Fruit fly (Drosophila melanogaster): ENCODE measurements around the gene ppk10.

ppk10 gene

DNA sequence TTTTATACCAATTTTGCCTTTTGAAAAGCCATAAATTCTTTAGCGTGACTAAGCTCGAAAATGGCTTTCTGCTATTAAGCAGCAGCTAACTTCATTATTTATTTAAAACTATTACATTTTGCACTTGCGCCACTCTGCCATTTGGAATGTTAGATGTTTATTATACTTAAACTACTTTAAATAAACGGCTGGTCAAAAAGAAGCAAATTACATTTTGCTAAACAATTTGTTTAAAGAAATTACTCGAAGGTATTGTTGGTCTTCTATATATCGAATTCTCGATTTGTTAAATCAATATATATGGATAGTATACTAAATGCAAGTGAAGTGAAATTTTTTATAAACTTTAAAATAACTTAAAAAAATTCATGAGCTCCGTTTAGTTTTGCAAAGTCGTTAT, at the start of gene ppk10:
TSS of gene ppk10 (minus strand) at position 101 of the 400 bp plus-strand sequence.
- TF ChIP-seq CG8478 (optimal IDR thresholded peaks at IDR 0.05) (no peak), CTCF (optimal IDR thresholded peaks at IDR 0.05) (no peak)

DNA sequence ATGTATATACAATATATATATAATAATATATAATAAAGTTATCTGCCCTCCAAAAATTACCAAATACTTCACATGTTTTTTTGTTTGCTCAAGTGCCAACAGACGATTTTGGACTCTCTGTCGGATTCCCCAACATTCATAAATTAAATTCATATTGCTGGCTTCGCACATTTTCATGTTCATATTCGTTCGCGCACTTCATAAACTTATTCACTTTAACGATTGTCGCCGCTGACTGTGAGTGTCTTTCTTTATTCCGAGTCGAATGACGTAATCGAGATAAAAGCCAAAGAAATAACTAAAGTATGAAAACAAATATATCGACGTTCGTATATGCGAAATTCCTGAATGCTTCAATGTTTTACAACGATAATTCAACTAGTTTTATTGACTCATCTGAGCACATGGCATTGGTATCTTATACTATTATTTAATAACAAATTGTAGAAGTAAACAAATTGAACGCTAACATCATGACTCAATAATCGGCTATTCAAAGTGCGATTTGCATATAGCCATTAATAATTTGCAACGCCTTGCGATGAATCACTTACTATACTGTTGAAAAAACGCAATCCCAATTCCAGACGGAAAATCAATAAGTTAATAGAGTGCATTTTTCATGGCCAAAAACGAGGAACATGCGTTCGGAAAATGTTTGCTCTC, 48.2 kb upstream of the ppk10 start:
- TF ChIP-seq CG8478 (optimal IDR thresholded peaks at IDR 0.05) (no peak), CTCF (optimal IDR thresholded peaks at IDR 0.05) (no peak)

DNA sequence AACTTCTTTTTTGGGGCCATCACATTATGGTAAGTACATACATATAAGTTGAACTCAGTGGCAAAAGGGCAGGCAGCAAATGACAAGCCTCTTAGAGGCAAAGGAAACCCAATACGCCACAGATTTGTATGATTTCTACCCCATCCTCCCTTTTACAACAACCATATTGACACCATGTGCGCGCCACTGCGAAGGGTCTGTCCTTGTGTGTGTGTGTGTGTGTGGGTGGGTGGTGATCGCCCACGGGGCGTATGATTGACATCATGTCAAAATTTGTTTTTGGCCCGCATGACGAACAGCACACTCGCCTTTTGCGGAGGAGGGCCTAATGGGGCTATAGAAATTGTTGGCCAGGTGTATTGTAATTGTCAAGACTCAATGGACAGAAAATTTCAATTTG, 47.4 kb upstream of the ppk10 start:
- TF ChIP-seq CG8478 (optimal IDR thresholded peaks at IDR 0.05) (no peak), CTCF (optimal IDR thresholded peaks at IDR 0.05) (no peak)

DNA sequence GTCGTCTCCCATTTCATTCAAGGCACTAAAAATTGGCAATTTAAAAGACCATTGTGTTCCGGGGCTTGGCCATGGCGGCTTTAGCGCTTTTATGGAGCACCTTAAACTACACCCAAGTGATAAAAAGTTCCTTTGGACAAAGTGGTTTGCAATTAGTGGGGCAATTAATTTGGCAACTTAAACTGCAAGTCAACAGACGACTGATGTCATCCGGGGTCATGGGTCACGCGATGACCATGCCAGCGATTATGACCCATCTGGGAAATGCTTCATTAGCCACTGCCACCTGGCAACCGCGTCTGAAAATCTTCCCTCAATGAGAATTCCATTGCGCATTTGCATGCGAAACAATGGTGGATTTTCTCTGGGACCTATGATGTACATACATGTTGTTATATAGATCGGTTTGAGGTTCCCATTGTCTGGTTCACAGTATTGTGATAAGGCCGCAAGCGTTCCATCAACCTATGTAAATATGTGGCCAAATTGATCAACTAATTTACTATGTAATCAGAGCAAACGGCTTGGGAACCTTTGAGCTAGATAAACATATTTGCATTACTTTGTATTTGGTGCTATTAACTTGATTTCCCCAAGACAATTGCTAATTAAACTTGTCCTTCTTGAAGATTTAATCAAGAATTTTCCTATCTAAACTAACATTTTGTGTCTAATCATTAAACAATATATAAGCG, 45.1 kb upstream of the ppk10 start:
- TF ChIP-seq CG8478 (optimal IDR thresholded peaks at IDR 0.05) (no peak), CTCF (optimal IDR thresholded peaks at IDR 0.05) (no peak)

DNA sequence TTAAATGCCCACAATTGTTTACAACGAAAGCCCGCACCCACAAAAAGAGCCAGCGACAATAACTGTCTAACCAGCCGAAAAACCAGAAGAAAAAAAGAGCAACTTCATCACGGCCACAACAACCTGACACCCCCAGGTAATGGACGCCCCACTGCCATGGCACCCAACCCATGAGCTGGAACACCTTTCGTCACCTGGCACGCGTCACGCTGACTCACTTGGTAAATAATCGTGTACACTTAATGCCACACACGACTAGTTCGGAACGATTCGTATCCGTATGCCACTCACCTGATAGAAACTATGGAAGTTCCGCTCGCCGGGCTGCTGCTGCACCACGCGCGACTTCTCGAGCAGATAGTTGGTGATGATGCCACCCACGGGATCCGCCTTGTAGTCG, 44.1 kb upstream of the ppk10 start:
- TF ChIP-seq CTCF (optimal IDR thresholded peaks at IDR 0.05) (no peak), CG8478 (optimal IDR thresholded peaks at IDR 0.05) (no peak)

DNA sequence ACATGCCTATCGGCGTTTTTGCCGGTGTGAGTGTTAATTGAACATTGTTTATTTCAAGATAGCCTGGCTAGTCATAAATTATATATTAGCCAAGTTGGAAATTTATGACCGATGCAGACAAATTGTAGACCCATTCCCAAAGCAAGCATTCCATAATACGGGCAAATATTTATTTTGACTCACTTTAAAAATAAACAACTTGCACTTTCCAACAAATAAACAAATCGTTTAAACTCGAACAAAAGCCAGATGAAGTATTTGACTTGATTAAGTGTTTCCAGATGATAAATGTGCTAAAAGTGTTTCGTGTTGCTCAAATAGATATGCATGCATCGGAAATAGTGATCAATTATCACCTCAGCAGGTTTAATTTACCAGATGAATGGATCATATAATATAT, 43.3 kb upstream of the ppk10 start:
- TF ChIP-seq CG8478 (optimal IDR thresholded peaks at IDR 0.05) = no peak

DNA sequence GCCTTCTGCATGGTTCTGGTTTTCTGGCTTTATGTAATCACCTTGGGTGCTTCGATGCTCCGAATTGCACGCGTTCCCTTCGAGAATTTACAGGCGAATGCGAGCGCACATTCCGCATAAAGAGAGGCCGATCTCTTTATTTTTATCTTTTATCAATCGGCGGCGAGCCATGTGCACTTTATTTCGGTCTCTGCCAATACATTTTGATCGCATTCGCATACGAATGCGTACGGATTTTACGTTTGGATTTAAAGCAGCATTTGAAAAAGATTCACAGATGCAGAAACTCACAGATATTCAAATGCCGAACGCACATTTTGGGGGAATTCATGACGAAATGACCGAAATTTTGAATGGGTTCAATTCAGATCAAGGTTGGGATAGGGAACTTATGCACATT, 39.2 kb upstream of the ppk10 start, which contains the start of gene CG13144:
TSS of gene CG13144 (minus strand) at position 101 of the 400 bp plus-strand sequence.
- TF ChIP-seq CTCF (optimal IDR thresholded peaks at IDR 0.05) (no peak), CG8478 (optimal IDR thresholded peaks at IDR 0.05) (no peak)

DNA sequence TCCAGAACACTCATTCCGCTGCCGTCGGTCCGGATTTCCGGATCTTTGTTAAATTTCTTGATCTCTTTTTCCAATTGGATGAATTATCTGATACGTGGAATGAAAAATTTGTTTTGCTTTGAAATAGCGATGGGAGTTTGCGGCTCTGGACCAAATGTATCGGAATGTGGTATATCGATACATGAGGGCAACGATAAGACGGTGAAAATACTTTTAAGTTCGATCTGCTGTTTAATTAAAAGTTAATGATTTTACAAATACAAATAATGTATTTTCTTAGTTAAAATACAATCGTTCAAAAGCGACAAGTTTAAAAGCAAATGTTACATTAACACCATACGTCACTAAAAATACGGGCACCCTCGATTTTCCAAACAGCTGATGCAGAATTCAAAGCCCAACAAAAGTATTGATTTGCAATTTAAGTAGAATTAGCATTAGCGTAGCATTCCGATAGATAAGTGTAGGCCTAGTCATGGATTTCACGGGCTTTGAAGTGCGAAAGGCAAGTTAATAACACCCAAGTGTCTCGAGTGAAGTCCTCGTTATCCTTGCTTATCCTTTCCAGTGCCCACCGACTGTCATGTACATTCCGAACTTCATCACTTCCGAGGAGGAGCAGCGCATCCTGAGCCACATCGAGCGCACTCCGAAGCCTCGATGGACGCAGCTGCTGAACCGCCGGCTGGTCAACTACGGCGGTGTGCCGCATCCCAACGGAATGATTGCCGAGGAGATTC, 36.5 kb upstream of the ppk10 start, which contains the start of the genes Cog4 and CG6144:
TSS of gene Cog4 (minus strand) at position 139 of the 740 bp plus-strand sequence.
TSS of gene CG6144 (plus strand) at position 211 of the 740 bp plus-strand sequence.
- TF ChIP-seq CTCF (optimal IDR thresholded peaks at IDR 0.05) (no peak), CG8478 (optimal IDR thresholded peaks at IDR 0.05) (no peak)

DNA sequence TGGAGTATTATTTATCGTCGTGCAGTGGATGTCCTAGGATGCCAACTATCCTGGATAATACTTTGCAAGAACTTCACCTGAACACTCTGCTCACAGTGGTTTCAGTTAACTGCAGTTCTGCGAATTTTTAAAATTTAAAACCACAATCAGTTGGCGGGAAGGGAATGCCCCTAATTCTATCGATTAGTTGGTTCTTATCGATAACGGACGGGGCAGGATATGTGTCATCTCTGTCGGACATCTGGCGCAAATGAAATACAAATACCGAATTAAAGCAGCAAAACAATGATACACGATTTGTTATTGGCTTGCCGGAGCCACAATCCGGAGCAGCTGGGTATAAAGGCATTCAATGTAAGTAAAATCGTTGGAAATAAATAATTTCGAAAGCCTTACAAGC, 30.9 kb upstream of the ppk10 start, which contains the start of gene Grip75:
TSS of gene Grip75 (plus strand) at position 223 of the 400 bp plus-strand sequence.
- TF ChIP-seq CTCF (optimal IDR thresholded peaks at IDR 0.05) (no peak), CG8478 (optimal IDR thresholded peaks at IDR 0.05) (no peak)

DNA sequence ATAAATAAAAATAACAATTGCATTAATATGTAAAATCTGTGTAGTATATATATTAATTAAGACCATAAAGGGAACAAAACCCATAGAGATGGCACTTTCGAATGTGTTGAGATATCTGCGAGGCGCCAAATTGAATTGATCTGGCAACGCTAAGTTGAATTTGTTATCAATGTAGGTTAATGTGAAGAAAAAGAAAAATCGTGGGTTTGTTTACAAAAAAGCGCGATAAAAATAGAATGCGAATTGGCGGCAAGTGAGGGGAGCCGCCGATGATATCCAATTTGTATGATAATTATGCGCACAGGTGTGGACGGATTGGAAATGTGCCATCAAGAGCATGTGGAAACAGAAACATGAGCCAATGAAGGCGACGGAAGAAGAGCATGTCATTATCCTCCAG, 27.7 kb upstream of the ppk10 start:
- TF ChIP-seq CG8478 (optimal IDR thresholded peaks at IDR 0.05) (no peak), CTCF (optimal IDR thresholded peaks at IDR 0.05) (no peak)

DNA sequence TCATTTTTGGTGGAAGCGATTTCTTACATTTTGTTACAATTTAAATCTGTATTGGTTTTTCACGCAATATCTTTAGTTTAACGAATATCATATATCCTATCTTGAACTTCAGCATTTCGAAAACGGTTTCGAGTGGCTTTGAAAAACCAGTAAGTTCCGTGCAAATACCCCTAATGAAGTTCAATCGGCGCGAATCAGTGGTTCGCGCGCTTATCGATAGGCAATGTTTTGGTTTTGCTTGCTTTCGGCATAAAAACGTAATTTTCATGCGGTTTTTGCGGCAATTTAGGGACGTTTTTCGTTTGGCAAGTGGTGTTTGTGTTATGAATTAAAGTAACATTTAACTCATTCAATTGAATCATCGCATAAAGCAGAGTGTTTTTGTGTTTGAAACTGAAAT, 24.7 kb upstream of the ppk10 start, which contains the start of gene RluA-2:
TSS of gene RluA-2 (plus strand) at position 195 of the 400 bp plus-strand sequence.
- TF ChIP-seq CG8478 (optimal IDR thresholded peaks at IDR 0.05) (no peak), CTCF (optimal IDR thresholded peaks at IDR 0.05) (no peak)

DNA sequence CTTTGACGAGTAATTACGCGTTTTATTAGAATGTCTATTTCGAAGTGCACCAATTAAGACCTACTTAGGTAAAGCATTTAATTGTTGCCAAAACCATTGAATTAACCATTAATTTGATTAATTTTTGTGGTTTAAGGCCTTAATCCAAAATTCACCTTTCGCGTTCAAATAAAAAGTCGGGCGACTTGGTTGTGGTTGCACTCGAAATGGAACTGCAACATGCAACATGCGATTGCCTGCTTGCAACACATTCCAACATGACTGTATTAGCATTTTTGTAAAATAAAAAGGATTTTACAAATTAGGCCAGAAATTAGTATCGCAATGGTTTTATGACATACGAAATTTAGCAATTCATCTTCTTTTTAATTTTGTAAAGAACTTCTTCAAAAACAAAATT, 22.6 kb upstream of the ppk10 start:
- no peak for TF ChIP-seq CTCF (optimal IDR thresholded peaks at IDR 0.05)
- no peak for TF ChIP-seq CG8478 (optimal IDR thresholded peaks at IDR 0.05)

DNA sequence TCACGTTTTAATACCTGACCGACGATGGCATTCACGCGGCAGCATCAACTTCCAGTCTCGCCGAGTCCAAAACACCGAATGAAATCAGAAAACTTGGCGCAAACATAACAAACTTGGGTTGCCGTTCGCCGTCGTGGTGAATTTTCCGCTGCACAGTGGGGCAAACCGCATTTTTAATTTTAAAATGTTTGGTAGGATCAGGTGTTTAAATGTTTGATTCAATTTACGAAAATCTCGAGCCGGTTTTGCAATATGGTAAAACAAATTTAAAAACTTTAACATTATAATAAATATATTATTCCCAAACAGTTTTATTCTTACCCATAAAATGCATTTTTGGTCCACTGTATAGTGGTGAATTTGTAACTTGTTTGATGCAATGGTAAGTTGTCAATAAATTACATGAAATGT, 22.1 kb upstream of the ppk10 start, which contains the start of gene RluA-1:
TSS of gene RluA-1 (minus strand) at position 82 of the 411 bp plus-strand sequence.
- TF ChIP-seq CG8478 (optimal IDR thresholded peaks at IDR 0.05) (no peak), CTCF (optimal IDR thresholded peaks at IDR 0.05) (no peak)

DNA sequence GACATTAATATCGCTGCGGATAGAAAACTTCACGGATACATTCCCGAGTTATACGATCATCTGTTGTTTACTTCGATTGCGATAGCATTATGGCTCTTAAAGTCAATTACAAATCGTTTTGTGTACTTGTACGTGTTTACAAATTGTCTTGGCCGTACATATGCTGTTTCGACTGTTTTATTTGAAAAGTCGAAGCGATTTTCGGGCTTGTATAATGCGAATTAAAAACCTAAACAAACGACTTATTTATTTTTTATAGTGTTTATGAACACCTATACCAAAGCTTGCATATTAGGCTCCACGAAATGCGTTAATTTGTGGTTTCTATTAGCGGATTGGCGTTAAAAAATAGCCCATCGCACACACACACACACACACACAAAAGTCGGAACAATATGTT, 20.1 kb upstream of the ppk10 start:
- TF ChIP-seq CG8478 (optimal IDR thresholded peaks at IDR 0.05) = no peak
- TF ChIP-seq CTCF (optimal IDR thresholded peaks at IDR 0.05) = no peak

DNA sequence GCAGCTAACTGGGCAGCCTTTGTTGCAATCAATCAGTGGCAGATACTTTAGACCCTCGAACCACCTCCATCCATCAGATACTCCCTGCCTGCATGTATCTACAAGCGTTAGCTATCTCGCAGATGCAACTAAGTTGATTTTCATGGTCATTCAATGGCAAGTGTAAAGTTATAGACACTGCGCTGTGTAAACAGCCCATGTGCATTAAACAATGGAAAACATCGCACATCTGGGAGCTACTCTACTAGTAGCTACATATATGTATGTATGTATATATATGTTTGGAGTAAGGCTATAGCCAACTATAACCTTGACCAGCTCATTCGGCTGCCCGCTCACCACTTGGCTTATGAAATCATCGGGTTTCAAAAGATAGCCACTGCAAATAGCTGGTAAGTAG, 18.0 kb upstream of the ppk10 start:
- TF ChIP-seq CG8478 (optimal IDR thresholded peaks at IDR 0.05) = no peak
- TF ChIP-seq CTCF (optimal IDR thresholded peaks at IDR 0.05) = no peak

All from S2 (cell line).